Worm (Caenorhabditis elegans) whole organism, L1 larva: ENCODE measurements around the gene T01B7.9.
A peak's percentile ranks its signal among the peaks of the same experiment; 100 is the strongest.

Source experiments
- C04F5.9 ChIP-seq: sonication (generic microtip); optimal IDR thresholded peaks from 2 replicates; lab custom pipeline; 2016; ENCODE audit warnings: missing genetic modification characterization, missing compliant biosample characterization
- C16A3.4 ChIP-seq: fragments of 150-350 bp; optimal IDR thresholded peaks from 2 replicates; lab custom pipeline; 2014; ENCODE audit warnings: missing biosample characterization, missing genetic modification characterization
- blmp-1 ChIP-seq: fragments of 150-350 bp; optimal IDR thresholded peaks from 2 replicates; lab custom pipeline; 2014; ENCODE audit warnings: missing biosample characterization, missing genetic modification characterization
- ceh-8 ChIP-seq: fragments of 200-800 bp; sonication (Bioruptor generic); optimal IDR thresholded peaks from 2 replicates; lab custom pipeline; 2018; ENCODE audit warnings: mild to moderate bottlenecking, missing genetic modification characterization, moderate library complexity, missing compliant biosample characterization
- ceh-82 ChIP-seq, 3 experiments: fragments of 150-350 bp in 1 of 3; sonication (generic microtip) in 2 of 3; optimal IDR thresholded peaks; 2 replicates each; lab custom pipeline; 2014 to 2017; ENCODE audit warnings: missing biosample characterization in 3 of 3, missing genetic modification characterization in 3 of 3
- dpl-1 ChIP-seq, 3 experiments: fragments of 150-350 bp in 2 of 3; sonication (generic microtip) in 1 of 3; optimal IDR thresholded peaks; 2 replicates each; lab custom pipeline; 2014 to 2017; ENCODE audit warnings: missing biosample characterization in 3 of 3, missing genetic modification characterization in 3 of 3, missing genetic modification reagents in 3 of 3
- dsc-1 ChIP-seq: sonication (generic microtip); optimal IDR thresholded peaks from 2 replicates; lab custom pipeline; 2016; ENCODE audit warnings: mild to moderate bottlenecking, missing genetic modification characterization, missing compliant biosample characterization
- efl-1 ChIP-seq, 4 experiments: fragments of 150-350 bp; optimal IDR thresholded peaks in 3 of 4; peaks in 1 of 4; 1 replicate in 1 of 4; 2 replicates in 3 of 4; lab custom pipeline; 2014; ENCODE audit warnings: missing biosample characterization in 2 of 4, missing genetic modification characterization in 2 of 4, missing genetic modification reagents in 2 of 4
- egl-13 ChIP-seq: sonication (generic microtip); optimal IDR thresholded peaks from 2 replicates; lab custom pipeline; 2016; ENCODE audit warnings: missing genotype, missing genetic modification reagents, missing genetic modification characterization, missing compliant biosample characterization
- elt-2 ChIP-seq: sonication (generic microtip); optimal IDR thresholded peaks from 2 replicates; lab custom pipeline; 2016; ENCODE audit warnings: missing genetic modification characterization, mild to moderate bottlenecking, inconsistent platforms, missing compliant biosample characterization, missing genetic modification reagents
- elt-3 ChIP-seq, 6 experiments: fragments of 150-350 bp in 1 of 6; sonication (generic microtip); optimal IDR thresholded peaks; 2 replicates each; lab custom pipeline; 2017 to 2018; ENCODE audit warnings: missing biosample characterization in 6 of 6, missing genetic modification characterization in 6 of 6, inconsistent platforms in 1 of 6
- ets-5 ChIP-seq: fragments of 200-800 bp; sonication (Bioruptor generic); IDR thresholded peaks from 2 replicates; pipeline ENCODE4 v1.3.6; 2022; ENCODE audit warnings: missing genetic modification characterization, missing compliant biosample characterization
- hlh-4 ChIP-seq: sonication (generic microtip); optimal IDR thresholded peaks from 2 replicates; lab custom pipeline; 2016; ENCODE audit warnings: mild to moderate bottlenecking, missing genetic modification characterization, missing compliant biosample characterization
- hpl-2 ChIP-seq: fragments of 150-350 bp; optimal IDR thresholded peaks from 2 replicates; lab custom pipeline; 2014; ENCODE audit warnings: missing biosample characterization, missing genetic modification reagents, missing genetic modification characterization
- irx-1 ChIP-seq: sonication (generic microtip); optimal IDR thresholded peaks from 2 replicates; lab custom pipeline; 2016; ENCODE audit warnings: missing genetic modification characterization, missing compliant biosample characterization
- jun-1 ChIP-seq: fragments of 150-350 bp; optimal IDR thresholded peaks from 2 replicates; lab custom pipeline; 2014; ENCODE audit warnings: missing biosample characterization, missing genetic modification reagents, missing genetic modification characterization
- lin-13 ChIP-seq: fragments of 150-350 bp; optimal IDR thresholded peaks from 2 replicates; lab custom pipeline; 2014; ENCODE audit warnings: missing biosample characterization, missing genetic modification reagents, missing genetic modification characterization
- lin-14 ChIP-seq: fragments of 200-800 bp; sonication (Bioruptor generic); optimal IDR thresholded peaks from 2 replicates; lab custom pipeline; 2018; ENCODE audit warnings: mild to moderate bottlenecking, missing genetic modification characterization, moderate library complexity, missing compliant biosample characterization
- lin-35 ChIP-seq, 2 experiments: fragments of 150-350 bp; optimal IDR thresholded peaks; 2 replicates each; lab custom pipeline; 2014; ENCODE audit warnings: missing biosample characterization in 2 of 2, missing genetic modification characterization in 2 of 2, missing genetic modification reagents in 2 of 2
- lir-3 ChIP-seq: sonication (generic microtip); optimal IDR thresholded peaks from 2 replicates; lab custom pipeline; 2016; ENCODE audit warnings: mild to moderate bottlenecking, missing genetic modification characterization, moderate library complexity, missing compliant biosample characterization; ENCODE audit not compliant: poor library complexity
- lsy-2 ChIP-seq, 2 experiments: fragments of 150-350 bp; optimal IDR thresholded peaks; 2 replicates each; lab custom pipeline; 2014; ENCODE audit warnings: missing biosample characterization in 2 of 2, missing genetic modification characterization in 2 of 2
- mab-9 ChIP-seq: fragments of 200-800 bp; sonication (Bioruptor generic); IDR thresholded peaks from 2 replicates; pipeline ENCODE4 v1.3.6; 2022; ENCODE audit warnings: missing genetic modification reagents, missing genetic modification characterization, missing compliant biosample characterization
- nhr-11 ChIP-seq: fragments of 150-350 bp; optimal IDR thresholded peaks from 2 replicates; lab custom pipeline; 2014; ENCODE audit warnings: missing biosample characterization, missing genetic modification characterization
- nhr-19 ChIP-seq: fragments of 200-800 bp; sonication (Bioruptor generic); conservative IDR thresholded peaks from 2 replicates; pipeline ENCODE4 v1.3.6; 2022; ENCODE audit warnings: missing genetic modification characterization, missing compliant biosample characterization
- nhr-20 ChIP-seq: sonication (generic microtip); optimal IDR thresholded peaks from 2 replicates; lab custom pipeline; 2016; ENCODE audit warnings: mild to moderate bottlenecking, missing genetic modification characterization, missing compliant biosample characterization
- nhr-237 ChIP-seq: fragments of 150-350 bp; optimal IDR thresholded peaks from 2 replicates; lab custom pipeline; 2014; ENCODE audit warnings: missing biosample characterization, missing genetic modification characterization
- nhr-28 ChIP-seq: fragments of 150-350 bp; optimal IDR thresholded peaks from 2 replicates; lab custom pipeline; 2014; ENCODE audit warnings: missing biosample characterization, missing genetic modification characterization
- nhr-47 ChIP-seq: sonication (generic microtip); optimal IDR thresholded peaks from 2 replicates; lab custom pipeline; 2016; ENCODE audit warnings: mild to moderate bottlenecking, missing genetic modification characterization, moderate library complexity, missing compliant biosample characterization
- nhr-71 ChIP-seq: sonication (generic microtip); optimal IDR thresholded peaks from 2 replicates; lab custom pipeline; 2016; ENCODE audit warnings: mild to moderate bottlenecking, missing genetic modification characterization, moderate library complexity, missing compliant biosample characterization
- nhr-76 ChIP-seq: sonication (generic microtip); optimal IDR thresholded peaks from 2 replicates; lab custom pipeline; 2017; ENCODE audit warnings: missing biosample characterization, missing genetic modification characterization
- nhr-85 ChIP-seq: sonication (generic microtip); peaks from one replicate; lab custom pipeline; 2016; ENCODE audit warnings: missing genetic modification characterization, inconsistent platforms, missing compliant biosample characterization
- pax-3 ChIP-seq: fragments of 200-800 bp; sonication (Bioruptor generic); optimal IDR thresholded peaks from 2 replicates; lab custom pipeline; 2018; ENCODE audit warnings: mild to moderate bottlenecking, missing genetic modification characterization, moderate library complexity, missing compliant biosample characterization
- rnt-1 ChIP-seq: sonication (generic microtip); optimal IDR thresholded peaks from 2 replicates; lab custom pipeline; 2016; ENCODE audit warnings: mild to moderate bottlenecking, missing genetic modification characterization, moderate library complexity, missing compliant biosample characterization
- skn-1 ChIP-seq: fragments of 150-350 bp; optimal IDR thresholded peaks from 2 replicates; lab custom pipeline; 2014; ENCODE audit warnings: missing biosample characterization, missing genetic modification characterization
- snpc-4 ChIP-seq: fragments of 150-350 bp; optimal IDR thresholded peaks from 2 replicates; lab custom pipeline; 2014; ENCODE audit warnings: missing biosample characterization, missing genetic modification characterization
- snu-23 ChIP-seq: sonication (generic microtip); optimal IDR thresholded peaks from 2 replicates; lab custom pipeline; 2016; ENCODE audit warnings: missing genetic modification characterization, missing compliant biosample characterization
- sox-4 ChIP-seq: sonication (generic microtip); optimal IDR thresholded peaks from 2 replicates; lab custom pipeline; 2016; ENCODE audit warnings: missing genetic modification characterization, missing compliant biosample characterization
- tbx-2 ChIP-seq: sonication (generic microtip); optimal IDR thresholded peaks from 2 replicates; lab custom pipeline; 2016; ENCODE audit warnings: missing genetic modification characterization, missing compliant biosample characterization
- unc-30 ChIP-seq: sonication (generic microtip); optimal IDR thresholded peaks from 2 replicates; lab custom pipeline; 2017; ENCODE audit warnings: missing biosample characterization, missing genetic modification characterization
- vab-15 ChIP-seq: sonication (generic microtip); optimal IDR thresholded peaks from 2 replicates; lab custom pipeline; 2017; ENCODE audit warnings: missing genotype, mild to moderate bottlenecking, missing genetic modification characterization, missing compliant biosample characterization
- zip-4 ChIP-seq: fragments of 200-800 bp; sonication (Bioruptor generic); optimal IDR thresholded peaks from 2 replicates; lab custom pipeline; 2018; ENCODE audit warnings: mild to moderate bottlenecking, missing genetic modification characterization, moderate library complexity, missing compliant biosample characterization
- ztf-11 ChIP-seq, 2 experiments: sonication (generic microtip); optimal IDR thresholded peaks; 2 replicates each; lab custom pipeline; 2016 to 2017; ENCODE audit warnings: missing genetic modification characterization in 2 of 2, missing biosample characterization in 1 of 2, missing compliant biosample characterization in 1 of 2
- ztf-4 ChIP-seq: fragments of 150-350 bp; optimal IDR thresholded peaks from 2 replicates; lab custom pipeline; 2014; ENCODE audit warnings: missing biosample characterization, missing genetic modification characterization

Gene T01B7.9

DNA sequence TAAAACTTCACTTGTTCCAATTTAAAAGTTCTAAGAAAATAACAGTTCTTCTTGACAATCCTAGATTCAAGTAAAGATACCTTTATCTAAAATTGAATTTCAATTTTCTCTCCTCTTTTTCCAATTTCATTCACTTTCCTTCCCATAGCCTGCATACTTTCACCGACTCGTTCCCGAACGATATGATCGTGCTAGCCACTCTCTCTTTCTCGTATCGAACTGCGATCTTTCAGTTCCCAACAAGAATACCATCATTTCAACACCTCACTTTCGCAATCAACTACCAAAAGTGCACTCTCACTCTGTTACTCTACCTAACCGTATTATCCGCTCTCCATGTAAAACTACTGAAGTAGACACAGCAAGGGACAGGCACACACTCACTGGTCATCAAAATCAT is 23.5 kb upstream of the T01B7.9 start:
- peak; percentile 1 for TF ChIP-seq snu-23 (GFP tag; lab: Kevin White, UChicago)
- TF ChIP-seq blmp-1 (tag; lab: Kevin White, UChicago) = peak; percentile 95
- TF ChIP-seq skn-1 (tag; lab: Kevin White, UChicago) = peak; percentile 60
- no peak for TF ChIP-seq mab-9
- TF ChIP-seq lin-14 (GFP tag; lab: Kevin White, UChicago) = peak; percentile 28
- no peak for TF ChIP-seq zip-4 (GFP tag; lab: Kevin White, UChicago)
- TF ChIP-seq rnt-1 (tag; lab: Kevin White, UChicago) = no peak

DNA sequence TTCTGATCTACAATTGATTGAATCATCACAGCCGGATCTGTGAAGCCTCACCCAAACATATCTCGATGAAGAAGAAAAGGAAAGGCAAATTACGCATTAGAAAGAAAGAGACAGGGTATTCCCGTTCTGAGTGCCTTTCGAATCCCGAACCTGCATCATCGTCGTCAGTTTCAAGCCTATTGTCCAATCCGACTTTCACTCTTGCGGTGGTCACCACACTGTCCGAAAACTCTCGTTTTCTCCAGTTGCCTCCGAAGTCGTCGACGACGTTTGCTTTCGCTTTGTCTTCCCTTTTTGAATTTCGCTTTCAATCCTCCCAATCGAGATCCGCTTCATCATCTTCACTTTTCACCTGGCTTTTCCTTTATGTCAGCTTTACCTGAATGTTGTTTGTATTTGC is 22.5 kb upstream of the T01B7.9 start:
- no peak for TF ChIP-seq nhr-76 (tag; lab: Kevin White, UChicago)
- peak; percentile 100 for TF ChIP-seq blmp-1 (tag; lab: Kevin White, UChicago)

- TF ChIP-seq dpl-1 (GFP tag; optimal IDR thresholded peaks at IDR 0.05; lab: Kevin White, UChicago) = no peak
- TF ChIP-seq irx-1 (tag; lab: Kevin White, UChicago) = no peak
- TF ChIP-seq efl-1 (optimal IDR thresholded peaks at IDR 0.05; lab: Kevin White, UChicago) = no peak
- peak in 1 of 2 experiments; percentile 64 for TF ChIP-seq efl-1 (GFP tag; optimal IDR thresholded peaks at IDR 0.05 in 1 of 2; lab: Kevin White, UChicago)
Observed at ce11 chrII:8748638-8749037, 22.0 kb upstream of the T01B7.9 start.

DNA sequence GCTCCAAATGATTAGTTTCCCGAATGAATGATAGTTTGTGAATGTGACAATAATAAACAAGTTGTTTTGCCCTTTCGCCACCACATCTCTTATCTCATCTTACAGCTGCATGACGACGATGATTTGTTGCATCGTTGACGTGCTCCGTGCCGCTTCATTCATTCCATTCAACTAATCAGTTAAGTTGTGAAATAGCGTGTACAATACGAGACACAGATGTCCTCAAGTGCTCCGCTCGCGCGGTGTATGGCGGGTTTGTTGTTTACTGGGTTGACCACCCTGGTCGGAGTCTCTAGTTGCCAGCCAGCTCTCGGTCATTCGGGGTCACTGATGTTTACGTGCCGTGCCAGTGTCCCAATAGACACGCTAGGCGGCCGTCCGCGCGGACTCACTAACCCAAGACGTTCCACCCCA is 21.3 kb upstream of the T01B7.9 start:
- TF ChIP-seq ceh-8 (GFP tag; lab: Kevin White, UChicago) = no peak
- no peak for TF ChIP-seq unc-30
- no peak for TF ChIP-seq dsc-1 (tag; lab: Kevin White, UChicago)
- TF ChIP-seq nhr-11 (tag; lab: Kevin White, UChicago) = no peak
- TF ChIP-seq lir-3 (tag; lab: Kevin White, UChicago) = no peak
- TF ChIP-seq ets-5 = no peak
- no peak for TF ChIP-seq nhr-19 (GFP tag; lab: Robert Waterston, UW)

ce11 chrII:8747246-8747938 is 20.8 kb upstream of the T01B7.9 start:
- TF ChIP-seq hpl-2 (GFP tag; lab: Kevin White, UChicago) = peak; percentile 23
- TF ChIP-seq tbx-2 = peak; percentile 41
- TF ChIP-seq rnt-1 (tag; lab: Kevin White, UChicago) = peak; percentile 23
- no peak for TF ChIP-seq sox-4 (tag; lab: Kevin White, UChicago)
- TF ChIP-seq irx-1 (tag; lab: Kevin White, UChicago) = no peak
- no peak for TF ChIP-seq elt-2 (tag; lab: Kevin White, UChicago)
- peak; percentile 33 for TF ChIP-seq C16A3.4 (tag; lab: Kevin White, UChicago)
- TF ChIP-seq nhr-20 (tag; lab: Kevin White, UChicago) = peak; percentile 44
- TF ChIP-seq nhr-237 (tag; lab: Kevin White, UChicago) = no peak
- no peak for TF ChIP-seq nhr-28 (tag; lab: Kevin White, UChicago)
- TF ChIP-seq ztf-11 (tag; optimal IDR thresholded peaks at IDR 0.05; lab: Kevin White, UChicago) = peak in 1 of 2 experiments; percentile 34
- TF ChIP-seq lsy-2 (tag; optimal IDR thresholded peaks at IDR 0.05; lab: Kevin White, UChicago) = peak in 1 of 2 experiments; percentile 46
- no peak for TF ChIP-seq hlh-4 (tag; lab: Kevin White, UChicago)
- TF ChIP-seq egl-13 (tag; lab: Kevin White, UChicago) = no peak
- TF ChIP-seq nhr-85 = peak; percentile 55
- TF ChIP-seq lin-35 (GFP tag; optimal IDR thresholded peaks at IDR 0.05; lab: Kevin White, UChicago) = peak in 1 of 2 experiments; percentile 65
- TF ChIP-seq elt-3 (tag; optimal IDR thresholded peaks at IDR 0.05; lab: Kevin White, UChicago) = peak in 3 of 6 experiments; percentile 19 to 74 (median 38)
- TF ChIP-seq ztf-4 (tag; lab: Kevin White, UChicago) = peak; percentile 67
- TF ChIP-seq nhr-71 (tag; lab: Kevin White, UChicago) = peak; percentile 63
- TF ChIP-seq dsc-1 (tag; lab: Kevin White, UChicago) = peak; percentile 2
- TF ChIP-seq vab-15 (tag; lab: Kevin White, UChicago) = no peak
- TF ChIP-seq lin-13 = peak; percentile 39
- no peak for TF ChIP-seq ceh-82 (tag; optimal IDR thresholded peaks at IDR 0.05; lab: Kevin White, UChicago)
- TF ChIP-seq snu-23 (GFP tag; lab: Kevin White, UChicago) = peak; percentile 59
- TF ChIP-seq jun-1 = no peak
- peak; percentile 42 for TF ChIP-seq pax-3 (tag; lab: Kevin White, UChicago)
- TF ChIP-seq nhr-47 (tag; lab: Kevin White, UChicago) = peak; percentile 73
- TF ChIP-seq C04F5.9 (tag; lab: Kevin White, UChicago) = peak; percentile 21
- TF ChIP-seq snpc-4 (tag; lab: Kevin White, UChicago) = no peak
